Worm (Caenorhabditis elegans): ENCODE data around the gene T05G5.5.

DNA sequence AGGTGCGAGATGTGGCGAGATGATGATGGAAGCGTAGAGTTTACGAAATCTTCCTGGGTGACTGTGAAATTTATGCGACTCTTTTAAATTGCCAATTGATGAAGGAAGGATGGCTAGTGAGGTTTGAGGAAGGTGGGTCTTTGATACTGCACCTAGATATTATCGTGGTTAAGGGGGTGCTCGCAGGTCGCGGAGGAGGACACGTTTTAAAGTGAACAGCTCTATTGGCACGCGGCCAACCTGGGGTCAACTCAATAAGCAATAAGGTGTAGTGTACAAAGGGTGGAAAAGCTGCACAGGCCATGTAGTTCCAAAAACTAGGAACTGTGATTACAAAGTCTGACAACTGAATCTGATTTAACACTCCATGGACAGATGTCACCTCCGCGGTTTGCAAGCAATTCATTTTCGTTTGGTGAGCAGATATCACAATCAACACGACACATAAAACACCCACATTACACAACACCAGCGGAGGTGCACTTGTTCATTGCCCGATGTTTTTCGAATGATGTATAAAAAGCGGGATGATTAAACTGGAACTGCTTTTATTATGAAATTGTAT lies 5.8 kb downstream of the T05G5.5 start:
- TF ChIP-seq nhr-90 (tag; optimal IDR thresholded peaks at IDR 0.05) (no peak), dpl-1 (GFP tag; optimal IDR thresholded peaks at IDR 0.05) (no peak), mxl-1 (tag; optimal IDR thresholded peaks at IDR 0.05) (no peak), tbx-9 (tag; optimal IDR thresholded peaks at IDR 0.05; ENCODE audit: borderline replicate concordance) (no peak), egrh-3 (GFP tag; IDR thresholded peaks at IDR 0.05) (no peak), lin-40 (tag; optimal IDR thresholded peaks at IDR 0.05) (no peak), ama-1 (optimal IDR thresholded peaks at IDR 0.05) (no peak), ama-1 (GFP tag; optimal IDR thresholded peaks at IDR 0.05) (no peak), madf-6 (GFP tag; IDR thresholded peaks at IDR 0.05) (peak; percentile 59), nfyb-1 (GFP tag; IDR thresholded peaks at IDR 0.05) (no peak), unc-62 (GFP tag; optimal IDR thresholded peaks at IDR 0.05) (no peak), hsf-1 (GFP tag; IDR thresholded peaks at IDR 0.05) (peak; percentile 60)
